Worm (Caenorhabditis elegans) whole organism, L3 larva: ENCODE results near the gene fat-5.

ENCODE experiments used
- R02D3.7 ChIP-seq: fragments of 150-350 bp; optimal IDR thresholded peaks from 2 replicates; lab custom pipeline; 2014; ENCODE audit warnings: missing biosample characterization, missing genetic modification characterization
- ZK546.5 ChIP-seq: sonication (generic microtip); optimal IDR thresholded peaks from 2 replicates; lab custom pipeline; 2017; ENCODE audit warnings: missing biosample characterization, missing genetic modification characterization
- aly-2 ChIP-seq: fragments of 150-350 bp; optimal IDR thresholded peaks from 2 replicates; lab custom pipeline; 2014; ENCODE audit warnings: missing biosample characterization, missing genetic modification characterization
- ceh-16 ChIP-seq: sonication (generic microtip); optimal IDR thresholded peaks from 2 replicates; lab custom pipeline; 2017; ENCODE audit warnings: missing biosample characterization, missing genetic modification characterization
- ceh-28 ChIP-seq: fragments of 150-350 bp; optimal IDR thresholded peaks from 2 replicates; lab custom pipeline; 2014; ENCODE audit warnings: missing biosample characterization, missing genetic modification reagents, missing genetic modification characterization
- ceh-82 ChIP-seq: fragments of 150-350 bp; optimal IDR thresholded peaks from 2 replicates; lab custom pipeline; 2014; ENCODE audit warnings: missing biosample characterization, missing genetic modification characterization
- daf-12 ChIP-seq: fragments of 150-350 bp; optimal IDR thresholded peaks from 2 replicates; lab custom pipeline; 2014; ENCODE audit warnings: missing biosample characterization, missing genetic modification reagents, missing genetic modification characterization
- egl-27 ChIP-seq: sonication (generic microtip); optimal IDR thresholded peaks from 4 replicates; lab custom pipeline; 2017; ENCODE audit warnings: missing biosample characterization, missing genetic modification reagents, missing genetic modification characterization
- egl-5 ChIP-seq: fragments of 150-350 bp; optimal IDR thresholded peaks from 2 replicates; lab custom pipeline; 2017; ENCODE audit warnings: missing biosample characterization, missing genetic modification reagents, missing genetic modification characterization, inconsistent platforms
- elt-2 ChIP-seq: sonication (generic microtip); optimal IDR thresholded peaks from 2 replicates; lab custom pipeline; 2016; ENCODE audit warnings: missing genetic modification reagents, mild to moderate bottlenecking, missing genetic modification characterization, missing compliant biosample characterization
- elt-3 ChIP-seq, 3 experiments: fragments of 150-350 bp in 1 of 3; sonication (generic microtip) in 2 of 3; optimal IDR thresholded peaks; 2 replicates in 2 of 3; 4 replicates in 1 of 3; lab custom pipeline; 2014 to 2017; ENCODE audit warnings: missing biosample characterization in 3 of 3, missing genetic modification characterization in 3 of 3
- eor-1 ChIP-seq, 2 experiments: fragments of 150-350 bp; optimal IDR thresholded peaks; 2 replicates each; lab custom pipeline; 2014 to 2018; ENCODE audit warnings: missing biosample characterization in 2 of 2, missing genetic modification characterization in 2 of 2
- fkh-10 ChIP-seq: sonication (generic microtip); optimal IDR thresholded peaks from 2 replicates; lab custom pipeline; 2017; ENCODE audit warnings: missing biosample characterization, missing genetic modification reagents, missing genetic modification characterization
- fkh-2 ChIP-seq: fragments of 150-350 bp; optimal IDR thresholded peaks from 2 replicates; lab custom pipeline; 2014; ENCODE audit warnings: missing biosample characterization, missing genetic modification reagents, missing genetic modification characterization
- fos-1 ChIP-seq: fragments of 150-350 bp; optimal IDR thresholded peaks from 2 replicates; lab custom pipeline; 2014; ENCODE audit warnings: missing biosample characterization, missing genetic modification characterization
- hmg-11 ChIP-seq: sonication (generic microtip); optimal IDR thresholded peaks from 2 replicates; lab custom pipeline; 2016; ENCODE audit warnings: missing genetic modification characterization, missing compliant biosample characterization
- jun-1 ChIP-seq: fragments of 150-350 bp; optimal IDR thresholded peaks from 2 replicates; lab custom pipeline; 2014; ENCODE audit warnings: missing biosample characterization, missing genetic modification reagents, missing genetic modification characterization
- lin-15B ChIP-seq: fragments of 150-350 bp; optimal IDR thresholded peaks from 2 replicates; lab custom pipeline; 2014; ENCODE audit warnings: missing biosample characterization, missing genetic modification characterization
- lin-39 ChIP-seq: fragments of 150-350 bp; optimal IDR thresholded peaks from 2 replicates; lab custom pipeline; 2018; ENCODE audit warnings: missing biosample characterization, missing genetic modification reagents, missing genetic modification characterization
- mdl-1 ChIP-seq: fragments of 150-350 bp; optimal IDR thresholded peaks from 2 replicates; lab custom pipeline; 2014; ENCODE audit warnings: missing biosample characterization, missing genetic modification characterization
- mml-1 ChIP-seq: fragments of 150-350 bp; sonication (generic microtip); optimal IDR thresholded peaks from 3 replicates; lab custom pipeline; 2014; ENCODE audit warnings: missing biosample characterization, missing genetic modification characterization
- nhr-11 ChIP-seq: fragments of 150-350 bp; optimal IDR thresholded peaks from 2 replicates; lab custom pipeline; 2014; ENCODE audit warnings: missing biosample characterization, missing genetic modification characterization
- nhr-12 ChIP-seq: fragments of 150-350 bp; optimal IDR thresholded peaks from 2 replicates; lab custom pipeline; 2014; ENCODE audit warnings: missing biosample characterization, missing genetic modification characterization
- nhr-23 ChIP-seq: fragments of 150-350 bp; optimal IDR thresholded peaks from 2 replicates; lab custom pipeline; 2014; ENCODE audit warnings: missing biosample characterization, missing genetic modification reagents, missing genetic modification characterization
- nhr-28 ChIP-seq: fragments of 150-350 bp; optimal IDR thresholded peaks from 2 replicates; lab custom pipeline; 2014; ENCODE audit warnings: missing biosample characterization, missing genetic modification characterization
- nhr-43 ChIP-seq: sonication (generic microtip); optimal IDR thresholded peaks from 2 replicates; lab custom pipeline; 2016; ENCODE audit warnings: mild to moderate bottlenecking, missing genetic modification characterization, missing compliant biosample characterization; ENCODE audit not compliant: poor library complexity, severe bottlenecking
- nhr-76 ChIP-seq: fragments of 150-350 bp; sonication (generic microtip); optimal IDR thresholded peaks from 5 replicates; lab custom pipeline; 2014; ENCODE audit warnings: missing biosample characterization, missing genetic modification characterization
- pha-4 ChIP-seq: fragments of 150-350 bp; optimal IDR thresholded peaks from 2 replicates; lab custom pipeline; 2014; ENCODE audit warnings: missing biosample characterization, missing genetic modification reagents, missing genetic modification characterization
- pqm-1 ChIP-seq: fragments of 150-350 bp; optimal IDR thresholded peaks from 2 replicates; lab custom pipeline; 2017; ENCODE audit warnings: missing biosample characterization, missing genetic modification characterization, inconsistent platforms
- sea-2 ChIP-seq: fragments of 150-350 bp; sonication (generic microtip); optimal IDR thresholded peaks from 4 replicates; lab custom pipeline; 2014; ENCODE audit warnings: missing biosample characterization, missing genetic modification reagents, missing genetic modification characterization
- skn-1 ChIP-seq: fragments of 150-350 bp; optimal IDR thresholded peaks from 2 replicates; lab custom pipeline; 2014; ENCODE audit warnings: missing biosample characterization, missing genetic modification characterization
- snpc-4 ChIP-seq: fragments of 150-350 bp; optimal IDR thresholded peaks from 2 replicates; lab custom pipeline; 2014; ENCODE audit warnings: missing biosample characterization, missing genetic modification characterization
- tbx-2 ChIP-seq: sonication (generic microtip); optimal IDR thresholded peaks from 2 replicates; lab custom pipeline; 2016; ENCODE audit warnings: mild to moderate bottlenecking, missing genetic modification characterization, missing compliant biosample characterization
- unc-62 ChIP-seq: fragments of 150-350 bp; sonication (generic microtip); optimal IDR thresholded peaks from 4 replicates; lab custom pipeline; 2014; ENCODE audit warnings: missing biosample characterization, missing genetic modification reagents, missing genetic modification characterization
- ztf-4 ChIP-seq: fragments of 150-350 bp; optimal IDR thresholded peaks from 2 replicates; lab custom pipeline; 2014; ENCODE audit warnings: missing biosample characterization, missing genetic modification characterization

Gene fat-5

ce11 chrV:17722553-17722952, 2.3 kb upstream of the fat-5 start:
- TF ChIP-seq unc-62 (GFP tag; lab: Kevin White, UChicago) (no peak), mdl-1 (tag; lab: Kevin White, UChicago) (no peak), fkh-10 (GFP tag; lab: Kevin White, UChicago) (no peak), skn-1 (tag; lab: Kevin White, UChicago) (no peak), sea-2 (GFP tag; lab: Kevin White, UChicago) (no peak)

ce11 chrV:17723142-17723781, 1.5 kb upstream of the fat-5 start:
- TF ChIP-seq ceh-82 (tag; lab: Kevin White, UChicago) (no peak), pha-4 (tag; lab: Kevin White, UChicago) (peak; percentile 20), nhr-11 (tag; lab: Kevin White, UChicago) (no peak), mdl-1 (tag; lab: Kevin White, UChicago) (no peak), nhr-23 (peak; percentile 8), elt-2 (tag; lab: Kevin White, UChicago) (peak; percentile 52), pqm-1 (tag; lab: Kevin White, UChicago) (peak; percentile 58), fkh-2 (no peak), tbx-2 (no peak), sea-2 (GFP tag; lab: Kevin White, UChicago) (no peak), ZK546.5 (tag; lab: Kevin White, UChicago) (no peak), nhr-76 (tag; lab: Kevin White, UChicago) (no peak), R02D3.7 (tag; lab: Kevin White, UChicago) (no peak), aly-2 (tag; lab: Kevin White, UChicago) (no peak), fos-1 (tag; lab: Kevin White, UChicago) (no peak), lin-15B (tag; lab: Kevin White, UChicago) (no peak), egl-5 (tag; lab: Kevin White, UChicago) (no peak), mml-1 (tag; lab: Kevin White, UChicago) (no peak)

- TF ChIP-seq unc-62 (GFP tag; lab: Kevin White, UChicago) (no peak), elt-3 (tag; optimal IDR thresholded peaks at IDR 0.05; lab: Kevin White, UChicago) (no peak), nhr-28 (tag; lab: Kevin White, UChicago) (no peak), ceh-28 (tag; lab: Kevin White, UChicago) (no peak), aly-2 (tag; lab: Kevin White, UChicago) (no peak), nhr-43 (tag; lab: Kevin White, UChicago) (no peak), ZK546.5 (tag; lab: Kevin White, UChicago) (no peak), egl-27 (tag; lab: Kevin White, UChicago) (no peak), sea-2 (GFP tag; lab: Kevin White, UChicago) (no peak), jun-1 (tag; lab: Kevin White, UChicago) (no peak), nhr-76 (tag; lab: Kevin White, UChicago) (no peak), lin-39 (tag; lab: Kevin White, UChicago) (no peak), snpc-4 (no peak)
- TF ChIP-seq, all 47 proteins: peak for 0
Observed at ce11 chrV:17728336-17728735, 3.5 kb downstream of the fat-5 start.

ce11 chrV:17728757-17729156, 4.0 kb downstream of the fat-5 start:
- TF ChIP-seq lin-39 (tag; lab: Kevin White, UChicago) (peak; percentile 51), nhr-11 (tag; lab: Kevin White, UChicago) (peak; percentile 58), elt-2 (tag; lab: Kevin White, UChicago) (no peak), ztf-4 (tag; lab: Kevin White, UChicago) (no peak), egl-5 (tag; lab: Kevin White, UChicago) (peak; percentile 57), pqm-1 (tag; lab: Kevin White, UChicago) (no peak)

- no peak for TF ChIP-seq nhr-12
- TF ChIP-seq lin-39 (tag; lab: Kevin White, UChicago), result no peak
- no peak for TF ChIP-seq ZK546.5 (tag; lab: Kevin White, UChicago)
- TF ChIP-seq sea-2 (GFP tag; lab: Kevin White, UChicago), result no peak
- no peak for TF ChIP-seq eor-1 (tag; optimal IDR thresholded peaks at IDR 0.05; lab: Kevin White, UChicago)
- TF ChIP-seq pqm-1 (tag; lab: Kevin White, UChicago), result no peak
- TF ChIP-seq R02D3.7 (tag; lab: Kevin White, UChicago), result no peak
- no peak for TF ChIP-seq hmg-11 (tag; lab: Kevin White, UChicago)
- no peak for TF ChIP-seq jun-1 (tag; lab: Kevin White, UChicago)
- no peak for TF ChIP-seq elt-3 (tag; optimal IDR thresholded peaks at IDR 0.05; lab: Kevin White, UChicago)
- no peak for TF ChIP-seq ztf-4 (tag; lab: Kevin White, UChicago)
- TF ChIP-seq lin-15B (tag; lab: Kevin White, UChicago), result no peak
- TF ChIP-seq egl-5 (tag; lab: Kevin White, UChicago), result no peak
- no peak for TF ChIP-seq daf-12 (tag; lab: Kevin White, UChicago)
- no peak for TF ChIP-seq ceh-16 (tag; lab: Kevin White, UChicago)
Observed at ce11 chrV:17732516-17732915, 7.7 kb downstream of the fat-5 start, which contains the start of gene twk-42. Gene twk-42, minus strand, starts transcription at chrV:17732616.
